Fruit fly (Drosophila melanogaster) whole organism, embryonic: ENCODE results near the gene CG8560.

Source experiments
- CG10431 ChIP-seq: fragments of 200-800 bp; sonication (Bioruptor generic); optimal IDR thresholded peaks from 3 replicates; lab custom pipeline; 2018; ENCODE audit warnings: missing biosample characterization, mild to moderate bottlenecking, missing genetic modification characterization
- CG11560 ChIP-seq: fragments of 200-800 bp; sonication (Bioruptor generic); IDR thresholded peaks from 3 replicates; pipeline ENCODE4 v1.3.6; 2022; ENCODE audit warnings: missing biosample characterization, missing genetic modification characterization
- CG12744 ChIP-seq: fragments of 200-800 bp; sonication (Bioruptor generic); optimal IDR thresholded peaks from 2 replicates; lab custom pipeline; 2016; ENCODE audit warnings: missing biosample characterization, missing genetic modification characterization
- CG13123 ChIP-seq: fragments of 200-800 bp; sonication (Bioruptor generic); optimal IDR thresholded peaks from 2 replicates; lab custom pipeline; 2016; ENCODE audit warnings: missing biosample characterization, missing genetic modification characterization
- CG13424 ChIP-seq: fragments of 200-800 bp; sonication (Bioruptor generic); optimal IDR thresholded peaks from 2 replicates; lab custom pipeline; 2019; ENCODE audit warnings: missing biosample characterization, mild to moderate bottlenecking, missing genetic modification characterization, moderate library complexity
- CG14441 ChIP-seq: fragments of 200-800 bp; sonication (Bioruptor generic); IDR thresholded peaks from 2 replicates; pipeline ENCODE4 v1.3.6; 2022; ENCODE audit warnings: missing biosample characterization, missing genetic modification characterization
- CG15269 ChIP-seq: fragments of 200-800 bp; sonication (Bioruptor generic); optimal IDR thresholded peaks from 2 replicates; lab custom pipeline; 2018; ENCODE audit warnings: missing biosample characterization, mild to moderate bottlenecking, missing genetic modification characterization, moderate library complexity
- CG1603 ChIP-seq: fragments of 200-800 bp; sonication (Bioruptor generic); optimal IDR thresholded peaks from 2 replicates; lab custom pipeline; 2019; ENCODE audit warnings: missing biosample characterization, mild to moderate bottlenecking, missing genetic modification characterization, moderate library complexity
- CG17385 ChIP-seq: fragments of 200-800 bp; sonication (Bioruptor generic); optimal IDR thresholded peaks from 3 replicates; lab custom pipeline; 2018; ENCODE audit warnings: missing biosample characterization, mild to moderate bottlenecking, missing genetic modification characterization
- CG17612 ChIP-seq: fragments of 200-800 bp; sonication (Bioruptor generic); IDR thresholded peaks from 2 replicates; pipeline ENCODE4 v1.3.6; 2022; ENCODE audit warnings: missing biosample characterization, missing genetic modification characterization
- CG2199 ChIP-seq: fragments of 200-800 bp; sonication (Bioruptor generic); IDR thresholded peaks from 3 replicates; pipeline ENCODE4 v1.3.6; 2022; ENCODE audit warnings: missing biosample characterization, missing genetic modification characterization
- CG2712 ChIP-seq: fragments of 200-800 bp; optimal IDR thresholded peaks from 3 replicates; lab custom pipeline; 2019; ENCODE audit warnings: missing biosample characterization, mild to moderate bottlenecking, missing genetic modification characterization, moderate library complexity
- CG32772 ChIP-seq: fragments of 200-800 bp; sonication (Bioruptor generic); IDR thresholded peaks from 2 replicates; pipeline ENCODE4 v1.3.6; 2022; ENCODE audit warnings: missing biosample characterization, missing genetic modification characterization
- CG3281 ChIP-seq: fragments of 200-800 bp; sonication (Bioruptor generic); optimal IDR thresholded peaks from 3 replicates; lab custom pipeline; 2017; ENCODE audit warnings: missing biosample characterization, mild to moderate bottlenecking, missing genetic modification characterization
- CG3847 ChIP-seq: fragments of 200-800 bp; sonication (Bioruptor generic); IDR thresholded peaks from 2 replicates; pipeline ENCODE4 v1.3.6; 2022; ENCODE audit warnings: missing biosample characterization, missing genetic modification characterization
- CG4707 ChIP-seq: fragments of 200-800 bp; sonication (Bioruptor generic); optimal IDR thresholded peaks from 2 replicates; lab custom pipeline; 2018; ENCODE audit warnings: missing biosample characterization, mild to moderate bottlenecking, missing genetic modification characterization, moderate library complexity
- CG6272 ChIP-seq: fragments of 200-800 bp; sonication (Bioruptor generic); IDR thresholded peaks from 2 replicates; pipeline ENCODE4 v1.3.6; 2022; ENCODE audit warnings: missing biosample characterization, missing genetic modification characterization
- CG6813 ChIP-seq: fragments of 200-800 bp; sonication (Bioruptor generic); optimal IDR thresholded peaks from 2 replicates; lab custom pipeline; 2017; ENCODE audit warnings: missing biosample characterization, missing genetic modification characterization, mild to moderate bottlenecking, moderate library complexity, missing genetic modification reagents
- CG7987 ChIP-seq: fragments of 200-800 bp; sonication (Bioruptor generic); optimal IDR thresholded peaks from 2 replicates; lab custom pipeline; 2018; ENCODE audit warnings: missing biosample characterization, mild to moderate bottlenecking, missing genetic modification characterization, moderate library complexity
- CG8359 ChIP-seq: fragments of 200-800 bp; sonication (Bioruptor generic); optimal IDR thresholded peaks from 2 replicates; lab custom pipeline; 2017; ENCODE audit warnings: missing biosample characterization, mild to moderate bottlenecking, missing genetic modification characterization, borderline replicate concordance
- CG9437 ChIP-seq: fragments of 200-800 bp; sonication (Bioruptor generic); optimal IDR thresholded peaks from 2 replicates; lab custom pipeline; 2018; ENCODE audit warnings: missing biosample characterization, mild to moderate bottlenecking, missing genetic modification characterization
- Doc3 ChIP-seq: fragments of 200-800 bp; sonication (Bioruptor generic); IDR thresholded peaks from 3 replicates; pipeline ENCODE4 v1.3.6; 2022; ENCODE audit warnings: missing biosample characterization, missing genetic modification characterization; ENCODE audit not compliant: partially characterized antibody
- HLHmδ ChIP-seq: fragments of 200-800 bp; sonication (Bioruptor generic); optimal IDR thresholded peaks from 2 replicates; lab custom pipeline; 2018; ENCODE audit warnings: missing biosample characterization, mild to moderate bottlenecking, missing genetic modification characterization, moderate library complexity
- Med ChIP-seq: fragments of 200-800 bp; sonication (Bioruptor generic); peaks from one replicate; lab custom pipeline; 2016; ENCODE audit warnings: missing biosample characterization, missing genetic modification characterization, mild to moderate bottlenecking, inconsistent platforms, moderate library complexity
- Mes4 ChIP-seq: fragments of 200-800 bp; sonication (Bioruptor generic); optimal IDR thresholded peaks from 2 replicates; lab custom pipeline; 2016; ENCODE audit warnings: missing biosample characterization, missing genetic modification characterization
- Rfx ChIP-seq: fragments of 200-800 bp; sonication (Bioruptor generic); IDR thresholded peaks from 2 replicates; pipeline ENCODE4 v1.3.6; 2022; ENCODE audit warnings: missing biosample characterization, missing genetic modification characterization
- Sox100B ChIP-seq: fragments of 200-800 bp; sonication (Bioruptor generic); optimal IDR thresholded peaks from 3 replicates; lab custom pipeline; 2018; ENCODE audit warnings: missing biosample characterization, mild to moderate bottlenecking, missing genetic modification characterization
- Spps ChIP-seq: fragments of 200-800 bp; sonication (Bioruptor generic); optimal IDR thresholded peaks from 2 replicates; lab custom pipeline; 2018; ENCODE audit warnings: missing biosample characterization, mild to moderate bottlenecking, missing genetic modification characterization
- YL-1 ChIP-seq: fragments of 200-800 bp; sonication (Bioruptor generic); optimal IDR thresholded peaks from 3 replicates; lab custom pipeline; 2017; ENCODE audit warnings: missing biosample characterization, mild to moderate bottlenecking, missing genetic modification characterization
- cg ChIP-seq: fragments of 200-800 bp; sonication (Bioruptor generic); optimal IDR thresholded peaks from 3 replicates; lab custom pipeline; 2019; ENCODE audit warnings: missing biosample characterization, mild to moderate bottlenecking, missing genetic modification characterization, moderate library complexity
- ci ChIP-seq: fragments of 200-800 bp; sonication (Bioruptor generic); IDR thresholded peaks from 3 replicates; pipeline ENCODE4 v1.3.6; 2022; ENCODE audit warnings: missing biosample characterization, missing genetic modification characterization
- crc ChIP-seq: fragments of 200-800 bp; sonication (Bioruptor generic); optimal IDR thresholded peaks from 2 replicates; lab custom pipeline; 2016; ENCODE audit warnings: missing biosample characterization, missing genetic modification characterization
- fd64A ChIP-seq: fragments of 200-800 bp; sonication (Bioruptor generic); optimal IDR thresholded peaks from 3 replicates; lab custom pipeline; 2018; ENCODE audit warnings: missing biosample characterization, mild to moderate bottlenecking, missing genetic modification characterization
- gcm2 ChIP-seq: fragments of 200-800 bp; sonication (Bioruptor generic); optimal IDR thresholded peaks from 2 replicates; lab custom pipeline; 2016; ENCODE audit warnings: missing biosample characterization, missing genetic modification characterization
- grau ChIP-seq: fragments of 200-800 bp; optimal IDR thresholded peaks from 3 replicates; lab custom pipeline; 2019; ENCODE audit warnings: missing biosample characterization, mild to moderate bottlenecking, missing genetic modification characterization, moderate library complexity
- grn ChIP-seq: fragments of 200-800 bp; sonication (Bioruptor generic); optimal IDR thresholded peaks from 3 replicates; lab custom pipeline; 2017; ENCODE audit warnings: missing biosample characterization, missing genetic modification characterization
- hbn ChIP-seq: fragments of 200-800 bp; sonication (Bioruptor generic); IDR thresholded peaks from 2 replicates; pipeline ENCODE4 v1.3.6; 2022; ENCODE audit warnings: missing biosample characterization, missing genetic modification characterization; ENCODE audit not compliant: partially characterized antibody
- her ChIP-seq: fragments of 200-800 bp; sonication (Bioruptor generic); optimal IDR thresholded peaks from 2 replicates; lab custom pipeline; 2016; ENCODE audit warnings: missing biosample characterization, missing genetic modification characterization
- insv ChIP-seq, 2 experiments: fragments of 200-800 bp; sonication (Bioruptor generic); optimal IDR thresholded peaks; 3 replicates each; lab custom pipeline; 2016 to 2018; ENCODE audit warnings: missing biosample characterization in 2 of 2, missing genetic modification characterization in 2 of 2
- peb ChIP-seq: fragments of 200-800 bp; sonication (Bioruptor generic); IDR thresholded peaks from 2 replicates; pipeline ENCODE4 v1.3.6; 2022; ENCODE audit warnings: missing biosample characterization, missing genetic modification characterization
- phol ChIP-seq: fragments of 200-800 bp; sonication (Bioruptor generic); optimal IDR thresholded peaks from 3 replicates; lab custom pipeline; 2018; ENCODE audit warnings: missing biosample characterization, mild to moderate bottlenecking, missing genetic modification characterization, moderate library complexity
- pros ChIP-seq: fragments of 200-800 bp; sonication (Bioruptor generic); optimal IDR thresholded peaks from 3 replicates; lab custom pipeline; 2019; ENCODE audit warnings: missing biosample characterization, mild to moderate bottlenecking, missing genetic modification characterization, moderate library complexity
- rib ChIP-seq: fragments of 200-800 bp; sonication (Bioruptor generic); IDR thresholded peaks from 2 replicates; pipeline ENCODE4 v1.3.6; 2022; ENCODE audit warnings: missing biosample characterization, missing genetic modification characterization
- schlank ChIP-seq: fragments of 200-800 bp; sonication (Bioruptor generic); optimal IDR thresholded peaks from 2 replicates; lab custom pipeline; 2018; ENCODE audit warnings: missing biosample characterization, mild to moderate bottlenecking, missing genetic modification characterization
- sens ChIP-seq: fragments of 200-800 bp; sonication (Bioruptor generic); peaks from one replicate; lab custom pipeline; 2016; ENCODE audit warnings: missing biosample characterization, missing genetic modification characterization
- sisA ChIP-seq: fragments of 200-800 bp; sonication (Bioruptor generic); IDR thresholded peaks from 2 replicates; pipeline ENCODE4 v1.3.6; 2022; ENCODE audit warnings: missing biosample characterization, missing genetic modification characterization
- stc ChIP-seq: fragments of 200-800 bp; sonication (Bioruptor generic); IDR thresholded peaks from 2 replicates; pipeline ENCODE4 v1.3.6; 2022; ENCODE audit warnings: missing biosample characterization, missing genetic modification characterization
- unc-4 ChIP-seq: fragments of 200-800 bp; sonication (Bioruptor generic); IDR thresholded peaks from 2 replicates; pipeline ENCODE4 v1.3.6; 2022; ENCODE audit warnings: missing biosample characterization, missing genetic modification characterization; ENCODE audit not compliant: partially characterized antibody
- wdn ChIP-seq: fragments of 200-800 bp; sonication (Bioruptor generic); IDR thresholded peaks from 2 replicates; pipeline ENCODE4 v1.3.6; 2022; ENCODE audit warnings: missing biosample characterization, missing genetic modification characterization
- wek ChIP-seq: fragments of 200-800 bp; sonication (Bioruptor generic); optimal IDR thresholded peaks from 3 replicates; lab custom pipeline; 2018; ENCODE audit warnings: missing biosample characterization, mild to moderate bottlenecking, missing genetic modification characterization, moderate library complexity

The CG8560 gene

DNA sequence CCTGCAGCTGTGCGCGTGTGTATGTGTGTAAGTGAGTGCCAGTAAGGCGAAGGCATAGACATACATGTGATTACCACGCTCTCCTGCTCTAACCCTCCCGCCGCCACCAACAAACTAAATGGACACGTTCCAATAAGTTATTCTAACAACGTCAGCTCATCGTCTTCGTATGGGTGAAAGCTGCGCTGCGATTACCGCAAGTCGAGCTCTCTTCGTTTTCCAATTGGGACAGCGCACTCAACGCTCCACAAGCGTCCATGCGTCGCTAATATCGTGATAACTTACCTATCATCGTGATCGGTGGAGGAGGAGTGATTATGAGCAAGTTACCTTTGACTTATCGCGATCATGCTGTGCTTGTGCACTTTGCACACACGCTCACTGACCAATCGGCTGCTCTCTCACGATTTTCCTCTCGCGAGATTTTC, 42.9 kb downstream of the CG8560 start (continued):
- TF ChIP-seq grn (GFP tag; lab: Kevin White, UChicago) (peak; percentile 94), CG17385 (GFP tag; lab: Kevin White, UChicago) (no peak), schlank (tag; lab: Kevin White, UChicago) (no peak), CG6813 (peak; percentile 18), HLHmδ (peak; percentile 42), grau (tag; lab: Kevin White, UChicago) (no peak), crc (GFP tag; lab: Kevin White, UChicago) (no peak), Spps (no peak), gcm2 (no peak), CG3281 (GFP tag; lab: Kevin White, UChicago) (no peak), wek (GFP tag; lab: Kevin White, UChicago) (peak; percentile 5), rib (GFP tag; lab: Robert Waterston, UW) (0 out of 2 replicates have a peak, but pooled peaks have one; percentile 16), Mes4 (GFP tag; lab: Kevin White, UChicago) (no peak), her (GFP tag; lab: Kevin White, UChicago) (no peak), Sox100B (GFP tag; lab: Kevin White, UChicago) (no peak), CG3847 (GFP tag; lab: Robert Waterston, UW) (no peak), cg (GFP tag; lab: Kevin White, UChicago) (peak; percentile 86), CG10431 (GFP tag; lab: Kevin White, UChicago) (peak; percentile 99), pros (GFP tag; lab: Kevin White, UChicago) (peak; percentile 69), YL-1 (GFP tag; lab: Kevin White, UChicago) (peak; percentile 4), CG8359 (GFP tag; lab: Kevin White, UChicago) (no peak), insv (GFP tag; optimal IDR thresholded peaks at IDR 0.05; lab: Kevin White, UChicago) (peak in 1 of 2 experiments; percentile 75), CG2712 (tag; lab: Kevin White, UChicago) (no peak), Doc3 (no peak), unc-4 (GFP tag; lab: Robert Waterston, UW) (no peak; the same call in 1 of the 2 replicates), CG13424 (no peak), ci (GFP tag; lab: Robert Waterston, UW) (peak; percentile 59; the same call in 2 of the 3 replicates), CG7987 (peak; percentile 4), sisA (GFP tag; lab: Robert Waterston, UW) (no peak), CG32772 (no peak), CG6272 (GFP tag; lab: Robert Waterston, UW) (no peak), hbn (GFP tag; lab: Robert Waterston, UW) (no peak), Med (GFP tag; lab: Kevin White, UChicago) (peak; percentile 75), wdn (no peak), sens (peak; percentile 71), CG2199 (peak; percentile 83), stc (GFP tag; lab: Robert Waterston, UW) (peak; percentile 38; the same call in 1 of the 2 replicates), peb (GFP tag; lab: Robert Waterston, UW) (no peak), CG4707 (GFP tag; lab: Kevin White, UChicago) (no peak), CG11560 (tag; lab: Robert Waterston, UW) (no peak), Rfx (GFP tag; lab: Robert Waterston, UW) (0 out of 2 replicates have a peak, but pooled peaks have one; percentile 25), CG9437 (no peak), CG14441 (GFP tag; lab: Robert Waterston, UW) (peak; percentile 31; the same call in 1 of the 2 replicates), CG15269 (peak; percentile 8), CG17612 (no peak), CG13123 (GFP tag; lab: Kevin White, UChicago) (no peak), phol (peak; percentile 41), CG1603 (peak; percentile 2), CG12744 (GFP tag; lab: Kevin White, UChicago) (no peak), fd64A (GFP tag; lab: Kevin White, UChicago) (no peak)
